Fruit fly (Drosophila melanogaster) Kc167 (cell line): ENCODE measurements around the gene CG15247.

ENCODE experiments used
- insv ChIP-seq: fragments of >200 bp; optimal IDR thresholded peaks from 3 replicates; lab custom pipeline; 2018; ENCODE audit warnings: missing external identifiers
- psq ChIP-seq: fragments of >200 bp; optimal IDR thresholded peaks from 2 replicates; lab custom pipeline; 2017; ENCODE audit warnings: missing external identifiers
- ttk ChIP-seq: sonication (Bioruptor generic); optimal IDR thresholded peaks from 2 replicates; lab custom pipeline; 2017; ENCODE audit warnings: missing external identifiers

DNA sequence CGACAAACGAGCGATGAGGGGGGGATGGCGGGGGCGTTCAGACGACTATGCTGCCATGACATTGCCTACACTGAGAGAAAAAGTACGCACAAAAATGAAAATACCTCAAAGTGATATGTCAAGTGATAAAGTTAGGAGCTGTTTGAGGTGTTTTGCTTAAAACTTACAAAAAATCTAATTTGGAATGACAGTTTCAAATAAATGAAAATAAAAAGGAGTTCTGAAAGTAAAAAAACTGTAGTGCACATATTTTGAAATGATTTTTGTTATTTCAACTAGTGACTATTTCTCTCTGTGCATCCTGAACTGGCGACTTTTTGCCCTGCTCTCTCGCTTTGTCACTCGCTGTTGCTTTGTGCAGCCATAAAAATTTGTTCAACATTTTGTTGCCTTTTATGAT is 46.6 kb downstream of the CG15247 start:
- TF ChIP-seq insv (no peak), psq (lab: Kevin White, UChicago) (no peak), ttk (lab: Kevin White, UChicago) (no peak)
